Fruit fly (Drosophila melanogaster) whole organism, embryonic: ENCODE data around the gene CG31098.

Source experiments
- Atf-2 ChIP-seq: fragments of 200-800 bp; sonication (Bioruptor generic); optimal IDR thresholded peaks from 2 replicates; lab custom pipeline; 2016; ENCODE audit warnings: missing biosample characterization, missing genetic modification characterization
- Bdp1 ChIP-seq: fragments of 200-800 bp; sonication (Bioruptor generic); optimal IDR thresholded peaks from 3 replicates; lab custom pipeline; 2016; ENCODE audit warnings: missing biosample characterization, missing genetic modification characterization
- Bgb ChIP-seq: fragments of 200-800 bp; sonication (Bioruptor generic); IDR thresholded peaks from 2 replicates; pipeline ENCODE4 v1.3.6; 2022; ENCODE audit warnings: missing biosample characterization, missing genetic modification characterization; ENCODE audit not compliant: partially characterized antibody
- CG10543 ChIP-seq: fragments of 200-800 bp; sonication (Bioruptor generic); optimal IDR thresholded peaks from 3 replicates; lab custom pipeline; 2017; ENCODE audit warnings: missing biosample characterization, mild to moderate bottlenecking, missing genetic modification characterization, moderate library complexity
- CG11504 ChIP-seq: fragments of 200-800 bp; sonication (Bioruptor generic); optimal IDR thresholded peaks from 3 replicates; lab custom pipeline; 2019; ENCODE audit warnings: missing biosample characterization, mild to moderate bottlenecking, missing genetic modification characterization, moderate library complexity
- CG12155 ChIP-seq: fragments of 200-800 bp; sonication (Bioruptor generic); optimal IDR thresholded peaks from 3 replicates; lab custom pipeline; 2016; ENCODE audit warnings: missing biosample characterization, missing genetic modification characterization
- CG1233 ChIP-seq: fragments of 200-800 bp; sonication (Bioruptor generic); optimal IDR thresholded peaks from 4 replicates; lab custom pipeline; 2018; ENCODE audit warnings: missing biosample characterization, mild to moderate bottlenecking, missing genetic modification characterization
- CG16815 ChIP-seq: fragments of 200-800 bp; sonication (Bioruptor generic); optimal IDR thresholded peaks from 3 replicates; lab custom pipeline; 2017; ENCODE audit warnings: missing biosample characterization, mild to moderate bottlenecking, missing genetic modification characterization
- CG16863 ChIP-seq: fragments of 200-800 bp; sonication (Bioruptor generic); optimal IDR thresholded peaks from 3 replicates; lab custom pipeline; 2016; ENCODE audit warnings: missing biosample characterization, missing genetic modification characterization
- CG18619 ChIP-seq: fragments of 200-800 bp; sonication (Bioruptor generic); optimal IDR thresholded peaks from 3 replicates; lab custom pipeline; 2017; ENCODE audit warnings: missing biosample characterization, mild to moderate bottlenecking, missing genetic modification characterization
- CG18764 ChIP-seq: fragments of 200-800 bp; sonication (Bioruptor generic); optimal IDR thresholded peaks from 3 replicates; lab custom pipeline; 2016; ENCODE audit warnings: missing biosample characterization, missing genetic modification characterization
- CG2120 ChIP-seq: fragments of 200-800 bp; sonication (Bioruptor generic); optimal IDR thresholded peaks from 3 replicates; lab custom pipeline; 2016; ENCODE audit warnings: missing biosample characterization, missing genetic modification characterization
- CG30403 ChIP-seq: fragments of 200-800 bp; sonication (Bioruptor generic); optimal IDR thresholded peaks from 3 replicates; lab custom pipeline; 2016; ENCODE audit warnings: missing biosample characterization, missing genetic modification characterization
- CG3163 ChIP-seq: fragments of 200-800 bp; sonication (Bioruptor generic); optimal IDR thresholded peaks from 3 replicates; lab custom pipeline; 2016; ENCODE audit warnings: missing biosample characterization, missing genetic modification characterization
- CG34376 ChIP-seq: fragments of 200-800 bp; sonication (Bioruptor generic); optimal IDR thresholded peaks from 2 replicates; lab custom pipeline; 2018; ENCODE audit warnings: missing biosample characterization, mild to moderate bottlenecking, missing genetic modification characterization
- CG42726 ChIP-seq: fragments of 200-800 bp; sonication (Bioruptor generic); IDR thresholded peaks from 2 replicates; pipeline ENCODE4 v1.3.6; 2022; ENCODE audit warnings: missing biosample characterization, missing genetic modification characterization; ENCODE audit not compliant: partially characterized antibody
- CG5245 ChIP-seq: fragments of 200-800 bp; sonication (Bioruptor generic); optimal IDR thresholded peaks from 3 replicates; lab custom pipeline; 2016; ENCODE audit warnings: missing biosample characterization, missing genetic modification characterization
- CG7928 ChIP-seq: fragments of 200-800 bp; sonication (Bioruptor generic); optimal IDR thresholded peaks from 2 replicates; lab custom pipeline; 2017; ENCODE audit warnings: missing biosample characterization, mild to moderate bottlenecking, missing genetic modification characterization
- CG8388 ChIP-seq: fragments of 200-800 bp; sonication (Bioruptor generic); optimal IDR thresholded peaks from 2 replicates; lab custom pipeline; 2019; ENCODE audit warnings: missing biosample characterization, mild to moderate bottlenecking, missing genetic modification characterization, moderate library complexity
- CG8924 ChIP-seq: fragments of 200-800 bp; optimal IDR thresholded peaks from 3 replicates; lab custom pipeline; 2019; ENCODE audit warnings: missing biosample characterization, mild to moderate bottlenecking, missing genetic modification characterization, moderate library complexity
- CHES-1-like ChIP-seq: fragments of 200-800 bp; sonication (Bioruptor generic); optimal IDR thresholded peaks from 2 replicates; lab custom pipeline; 2016; ENCODE audit warnings: missing biosample characterization, missing genetic modification characterization
- D19B ChIP-seq: fragments of 200-800 bp; sonication (Bioruptor generic); optimal IDR thresholded peaks from 2 replicates; lab custom pipeline; 2017; ENCODE audit warnings: missing biosample characterization, mild to moderate bottlenecking, missing genetic modification characterization
- H15 ChIP-seq: fragments of 200-800 bp; sonication (Bioruptor generic); IDR thresholded peaks from 3 replicates; pipeline ENCODE4 v1.3.6; 2022; ENCODE audit warnings: missing biosample characterization, missing genetic modification characterization
- Lim3 ChIP-seq: fragments of 200-800 bp; sonication (Bioruptor generic); IDR thresholded peaks from 2 replicates; pipeline ENCODE4 v1.3.6; 2022; ENCODE audit warnings: missing biosample characterization, missing genetic modification characterization
- Mrtf ChIP-seq: fragments of 200-800 bp; sonication (Bioruptor generic); IDR thresholded peaks from 3 replicates; pipeline ENCODE4 v1.3.6; 2022; ENCODE audit warnings: missing biosample characterization, missing genetic modification characterization
- Oaz ChIP-seq: fragments of 200-800 bp; sonication (Bioruptor generic); IDR thresholded peaks from 2 replicates; pipeline ENCODE4 v1.3.6; 2022; ENCODE audit warnings: missing biosample characterization, missing genetic modification characterization
- Oli ChIP-seq: fragments of 200-800 bp; sonication (Bioruptor generic); optimal IDR thresholded peaks from 2 replicates; lab custom pipeline; 2018; ENCODE audit warnings: missing biosample characterization, mild to moderate bottlenecking, missing genetic modification characterization, moderate library complexity
- Ptx1 ChIP-seq: fragments of 200-800 bp; sonication (Bioruptor generic); IDR thresholded peaks from 2 replicates; pipeline ENCODE4 v1.3.6; 2022; ENCODE audit warnings: missing biosample characterization, missing genetic modification characterization
- Usf ChIP-seq: fragments of 200-800 bp; sonication (Bioruptor generic); optimal IDR thresholded peaks from 2 replicates; lab custom pipeline; 2017; ENCODE audit warnings: missing genotype, missing biosample characterization, missing genetic modification characterization
- Xrp1 ChIP-seq: fragments of 200-800 bp; sonication (Bioruptor generic); IDR thresholded peaks from 2 replicates; pipeline ENCODE4 v1.3.6; 2022; ENCODE audit warnings: missing biosample characterization, missing genetic modification characterization
- btn ChIP-seq: fragments of 200-800 bp; sonication (Bioruptor generic); optimal IDR thresholded peaks from 2 replicates; lab custom pipeline; 2016; ENCODE audit warnings: missing biosample characterization, missing genetic modification characterization
- ci ChIP-seq: fragments of 200-800 bp; sonication (Bioruptor generic); IDR thresholded peaks from 3 replicates; pipeline ENCODE4 v1.3.6; 2022; ENCODE audit warnings: missing biosample characterization, missing genetic modification characterization
- croc ChIP-seq: fragments of 200-800 bp; sonication (Bioruptor generic); conservative IDR thresholded peaks from 3 replicates; pipeline ENCODE4 v1.3.6; 2022; ENCODE audit warnings: missing biosample characterization, missing genetic modification characterization
- dati ChIP-seq: fragments of 200-800 bp; sonication (Bioruptor generic); IDR thresholded peaks from 2 replicates; pipeline ENCODE4 v1.3.6; 2022; ENCODE audit warnings: missing biosample characterization, missing genetic modification characterization
- dmrt99B ChIP-seq: fragments of 200-800 bp; sonication (Bioruptor generic); optimal IDR thresholded peaks from 2 replicates; lab custom pipeline; 2018; ENCODE audit warnings: missing biosample characterization, mild to moderate bottlenecking, missing genetic modification characterization, moderate library complexity
- dpn ChIP-seq, 2 experiments: fragments of 200-800 bp; sonication (Bioruptor generic); optimal IDR thresholded peaks; 3 replicates each; lab custom pipeline; 2016; ENCODE audit warnings: missing biosample characterization in 2 of 2, missing genetic modification characterization in 2 of 2
- gcm2 ChIP-seq: fragments of 200-800 bp; sonication (Bioruptor generic); optimal IDR thresholded peaks from 2 replicates; lab custom pipeline; 2016; ENCODE audit warnings: missing biosample characterization, missing genetic modification characterization
- grn ChIP-seq: fragments of 200-800 bp; sonication (Bioruptor generic); optimal IDR thresholded peaks from 3 replicates; lab custom pipeline; 2017; ENCODE audit warnings: missing biosample characterization, missing genetic modification characterization
- hb ChIP-seq: fragments of 200-800 bp; sonication (Bioruptor generic); IDR thresholded peaks from 3 replicates; pipeline ENCODE4 v1.3.6; 2022; ENCODE audit warnings: missing biosample characterization, missing genetic modification characterization; ENCODE audit not compliant: partially characterized antibody
- lab ChIP-seq: fragments of 200-800 bp; sonication (Bioruptor generic); optimal IDR thresholded peaks from 3 replicates; lab custom pipeline; 2017; ENCODE audit warnings: missing biosample characterization, missing genetic modification characterization, mild to moderate bottlenecking, moderate library complexity, missing genetic modification reagents
- nerfin-2 ChIP-seq: fragments of 200-800 bp; sonication (Bioruptor generic); IDR thresholded peaks from 2 replicates; pipeline ENCODE4 v1.3.6; 2022; ENCODE audit warnings: missing biosample characterization, missing genetic modification characterization; ENCODE audit not compliant: partially characterized antibody
- otp ChIP-seq: fragments of 200-800 bp; sonication (Bioruptor generic); IDR thresholded peaks from 3 replicates; pipeline ENCODE4, ENCODE4 v1.3.6; 2022; ENCODE audit warnings: missing biosample characterization, missing genetic modification characterization
- pb ChIP-seq: fragments of 200-800 bp; sonication (Bioruptor generic); optimal IDR thresholded peaks from 3 replicates; lab custom pipeline; 2016; ENCODE audit warnings: missing biosample characterization, missing genetic modification characterization
- prd ChIP-seq, 3 experiments: fragments of >200 bp in 2 of 3; fragments of 200-800 bp in 1 of 3; sonication (Bioruptor generic) in 1 of 3; optimal IDR thresholded peaks in 2 of 3; IDR thresholded peaks in 1 of 3; 2 replicates in 2 of 3; 3 replicates in 1 of 3; pipeline versions ENCODE4 v1.3.6 to Lab custom; 2017 to 2022; ENCODE audit warnings: missing biosample characterization in 1 of 3, missing genetic modification characterization in 1 of 3
- row ChIP-seq: fragments of 200-800 bp; sonication (Bioruptor generic); IDR thresholded peaks from 3 replicates; pipeline ENCODE4 v1.3.6; 2022; ENCODE audit warnings: missing biosample characterization, missing genetic modification characterization
- sc ChIP-seq, 3 experiments: fragments of >200 bp in 2 of 3; fragments of 200-800 bp in 1 of 3; sonication (Bioruptor generic) in 1 of 3; optimal IDR thresholded peaks; 2 replicates in 2 of 3; 3 replicates in 1 of 3; lab custom pipeline; 2017; ENCODE audit warnings: mild to moderate bottlenecking in 1 of 3, missing biosample characterization in 1 of 3, missing genetic modification characterization in 1 of 3, missing genetic modification reagents in 1 of 3
- sqz ChIP-seq: fragments of 200-800 bp; sonication (Bioruptor generic); optimal IDR thresholded peaks from 3 replicates; lab custom pipeline; 2018; ENCODE audit warnings: missing biosample characterization, mild to moderate bottlenecking, missing genetic modification characterization
- tx ChIP-seq: fragments of 200-800 bp; sonication (Bioruptor generic); optimal IDR thresholded peaks from 2 replicates; lab custom pipeline; 2016; ENCODE audit warnings: missing biosample characterization, missing genetic modification characterization
- zen2 ChIP-seq: fragments of 200-800 bp; sonication (Bioruptor generic); IDR thresholded peaks from 3 replicates; pipeline ENCODE4 v1.3.6; 2022; ENCODE audit warnings: missing biosample characterization, missing genetic modification characterization; ENCODE audit not compliant: partially characterized antibody

The CG31098 gene

dm6 chr3R:25295320-25296020 lies 2.7 kb upstream of the CG31098 start, which contains the start of gene CG31102 (continued):
- peak; percentile 74 for TF ChIP-seq grn (GFP tag; lab: Kevin White, UChicago)
- TF ChIP-seq zen2 (GFP tag; lab: Robert Waterston, UW), result 0 out of 3 replicates have a peak, but pooled peaks have one; percentile 39
- no peak for TF ChIP-seq dati
- no peak for TF ChIP-seq CG16815 (GFP tag; lab: Kevin White, UChicago)
- no peak for TF ChIP-seq prd (optimal IDR thresholded peaks at IDR 0.05; lab: Kevin White, UChicago)
- no peak for TF ChIP-seq prd (GFP tag; IDR thresholded peaks at IDR 0.05; lab: Robert Waterston, UW)
- no peak for TF ChIP-seq Oaz (GFP tag; lab: Robert Waterston, UW)
- no peak for TF ChIP-seq Ptx1 (GFP tag; lab: Robert Waterston, UW)
- TF ChIP-seq gcm2 (GFP tag; lab: Kevin White, UChicago), result no peak
- TF ChIP-seq ci (GFP tag; lab: Robert Waterston, UW), result 0 out of 3 replicates have a peak, but pooled peaks have one; percentile 39
- TF ChIP-seq CG1233 (GFP tag; lab: Kevin White, UChicago), result no peak
- no peak for TF ChIP-seq CG8388 (GFP tag; lab: Kevin White, UChicago)
- TF ChIP-seq Bgb (GFP tag; lab: Robert Waterston, UW), result no peak
- no peak for TF ChIP-seq CG18619 (GFP tag; lab: Kevin White, UChicago)
- no peak for TF ChIP-seq btn (GFP tag; lab: Kevin White, UChicago)
- TF ChIP-seq CG16863 (GFP tag; lab: Kevin White, UChicago), result no peak
- TF ChIP-seq CG5245 (GFP tag; lab: Kevin White, UChicago), result no peak
- no peak for TF ChIP-seq Atf-2 (GFP tag; lab: Kevin White, UChicago)
- TF ChIP-seq CG11504 (tag; lab: Kevin White, UChicago), result no peak
- TF ChIP-seq CG8924 (tag; lab: Kevin White, UChicago), result no peak
- no peak for TF ChIP-seq Mrtf
- TF ChIP-seq sqz (GFP tag; lab: Kevin White, UChicago), result no peak
- no peak for TF ChIP-seq CG18764 (GFP tag; lab: Kevin White, UChicago)
- no peak for TF ChIP-seq H15 (GFP tag; lab: Robert Waterston, UW)
- TF ChIP-seq CHES-1-like, result no peak
- TF ChIP-seq sc (optimal IDR thresholded peaks at IDR 0.05; lab: Kevin White, UChicago), result no peak
- TF ChIP-seq sc (GFP tag; optimal IDR thresholded peaks at IDR 0.05; lab: Kevin White, UChicago), result no peak
- no peak for TF ChIP-seq lab (GFP tag; lab: Kevin White, UChicago)
- no peak for TF ChIP-seq CG3163
- no peak for TF ChIP-seq CG12155 (GFP tag; lab: Kevin White, UChicago)
- no peak for TF ChIP-seq pb (GFP tag; lab: Kevin White, UChicago)
- no peak for TF ChIP-seq D19B (GFP tag; lab: Kevin White, UChicago)
- no peak for TF ChIP-seq Usf (GFP tag; lab: Kevin White, UChicago)
- no peak for TF ChIP-seq Bdp1 (GFP tag; lab: Kevin White, UChicago)
- no peak for TF ChIP-seq CG30403
- TF ChIP-seq dpn (GFP tag; optimal IDR thresholded peaks at IDR 0.05; lab: Kevin White, UChicago), result no peak
- TF ChIP-seq tx (GFP tag; lab: Kevin White, UChicago), result no peak
- no peak for TF ChIP-seq Oli (tag; lab: Kevin White, UChicago)
- peak; percentile 1 for TF ChIP-seq dmrt99B
- TF ChIP-seq row (GFP tag; lab: Robert Waterston, UW), result no peak
- TF ChIP-seq croc (GFP tag; lab: Robert Waterston, UW), result no peak
- no peak for TF ChIP-seq nerfin-2 (GFP tag; lab: Robert Waterston, UW)
- TF ChIP-seq otp (GFP tag; lab: Robert Waterston, UW), result no peak
- TF ChIP-seq Lim3 (GFP tag; lab: Robert Waterston, UW), result no peak
- no peak for TF ChIP-seq CG2120 (GFP tag; lab: Kevin White, UChicago)
- no peak for TF ChIP-seq CG7928
- TF ChIP-seq CG42726, result no peak
- no peak for TF ChIP-seq Xrp1
- TF ChIP-seq CG34376 (GFP tag; lab: Kevin White, UChicago), result peak; percentile 11
- TF ChIP-seq hb, result no peak
- peak; percentile 32 for TF ChIP-seq CG10543 (GFP tag; lab: Kevin White, UChicago)
